Worm (Caenorhabditis elegans): ENCODE data around the gene C32H11.4.

DNA sequence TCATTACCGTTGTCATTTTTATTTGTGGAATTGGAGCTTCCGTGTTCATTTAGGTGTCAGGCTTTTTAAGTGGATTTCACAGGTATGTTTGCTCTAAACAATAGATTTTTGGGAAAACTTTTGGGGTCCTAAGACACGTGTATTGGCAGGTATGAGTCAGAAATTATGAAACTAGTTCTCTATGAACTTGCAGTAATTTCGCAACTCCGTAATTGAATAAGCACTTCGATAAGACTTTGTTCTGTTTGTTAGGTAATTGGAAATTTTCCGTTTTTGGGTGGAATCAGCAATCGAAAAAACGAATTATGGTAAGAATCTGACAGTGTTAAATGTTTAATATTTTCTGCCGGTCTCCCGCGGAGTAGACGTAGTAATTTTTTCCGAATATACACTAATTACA, 23.9 kb upstream of the C32H11.4 start:
- TF ChIP-seq dao-5 (tag; optimal IDR thresholded peaks at IDR 0.05): no peak
- TF ChIP-seq him-1 (tag; optimal IDR thresholded peaks at IDR 0.05): no peak
